Worm (Caenorhabditis elegans) whole organism, young adult: ENCODE data around the gene ugt-35.

Experiments
- B0019.2 ChIP-seq: fragments of 200-800 bp; sonication (Bioruptor generic); conservative IDR thresholded peaks from 2 replicates; pipeline ENCODE4 v1.3.6; 2022; ENCODE audit warnings: missing genetic modification reagents, missing genetic modification characterization, missing compliant biosample characterization
- B0261.1 ChIP-seq: sonication (generic microtip); optimal IDR thresholded peaks from 2 replicates; lab custom pipeline; 2016; ENCODE audit warnings: mild to moderate bottlenecking, missing genetic modification characterization, moderate library complexity, missing compliant biosample characterization
- B0336.3 ChIP-seq: fragments of 200-800 bp; sonication (Bioruptor generic); IDR thresholded peaks from 2 replicates; pipeline ENCODE4 v1.3.6; 2022; ENCODE audit warnings: missing genetic modification characterization, missing compliant biosample characterization
- C06A6.2 ChIP-seq: fragments of 200-800 bp; sonication (Bioruptor generic); conservative IDR thresholded peaks from 2 replicates; pipeline ENCODE4 v1.3.6; 2022; ENCODE audit warnings: missing genetic modification characterization, missing compliant biosample characterization
- F23B12.7 ChIP-seq: sonication (generic microtip); optimal IDR thresholded peaks from 2 replicates; lab custom pipeline; 2017; ENCODE audit warnings: missing genetic modification characterization, mild to moderate bottlenecking, missing compliant biosample characterization, antibody characterized with exemption, moderate library complexity; ENCODE audit not compliant: insufficient read depth
- F57A8.1 ChIP-seq: fragments of 200-800 bp; sonication (Bioruptor generic); optimal IDR thresholded peaks from 2 replicates; lab custom pipeline; 2018; ENCODE audit warnings: mild to moderate bottlenecking, missing genetic modification characterization, moderate library complexity, missing compliant biosample characterization
- T07F8.4 ChIP-seq: sonication (generic microtip); optimal IDR thresholded peaks from 2 replicates; lab custom pipeline; 2016; ENCODE audit warnings: mild to moderate bottlenecking, missing genetic modification characterization, moderate library complexity, missing compliant biosample characterization
- akir-1 ChIP-seq: fragments of 200-800 bp; sonication (Bioruptor generic); optimal IDR thresholded peaks from 2 replicates; lab custom pipeline; 2018; ENCODE audit warnings: mild to moderate bottlenecking, missing genetic modification characterization, moderate library complexity, missing compliant biosample characterization
- attf-6 ChIP-seq: fragments of 200-800 bp; sonication (Bioruptor generic); IDR thresholded peaks from 2 replicates; pipeline ENCODE4 v1.3.6; 2022; ENCODE audit warnings: missing genetic modification reagents, missing genetic modification characterization, missing compliant biosample characterization
- ceh-100 ChIP-seq: fragments of 200-800 bp; sonication (Bioruptor generic); IDR thresholded peaks from 2 replicates; pipeline ENCODE4 v1.3.6; 2022; ENCODE audit warnings: missing genetic modification reagents, missing genetic modification characterization, missing compliant biosample characterization
- dox-1 ChIP-seq: fragments of 200-800 bp; sonication (Bioruptor generic); IDR thresholded peaks from 2 replicates; pipeline ENCODE4 v1.3.6; 2022; ENCODE audit warnings: missing genetic modification reagents, missing genetic modification characterization, missing compliant biosample characterization
- egrh-3 ChIP-seq: fragments of 200-800 bp; sonication (Bioruptor generic); IDR thresholded peaks from 2 replicates; pipeline ENCODE4 v1.3.6; 2022; ENCODE audit warnings: missing genetic modification reagents, missing genetic modification characterization, missing compliant biosample characterization
- ekl-4 ChIP-seq: fragments of 200-800 bp; sonication (Bioruptor generic); IDR thresholded peaks from 2 replicates; pipeline ENCODE4 v1.3.6; 2022; ENCODE audit warnings: missing genetic modification reagents, missing genetic modification characterization, missing compliant biosample characterization
- hlh-26 ChIP-seq: fragments of 200-800 bp; sonication (Bioruptor generic); conservative IDR thresholded peaks from 2 replicates; pipeline ENCODE4 v1.3.6; 2022; ENCODE audit warnings: missing genetic modification reagents, missing genetic modification characterization, missing compliant biosample characterization
- hrde-1 ChIP-seq: sonication (generic microtip); optimal IDR thresholded peaks from 2 replicates; lab custom pipeline; 2016; ENCODE audit warnings: missing genetic modification characterization, mild to moderate bottlenecking, missing compliant biosample characterization, moderate library complexity, missing genotype, missing genetic modification reagents, borderline replicate concordance
- lag-1 ChIP-seq: fragments of 200-800 bp; sonication (Bioruptor generic); IDR thresholded peaks from 2 replicates; pipeline ENCODE4 v1.3.6; 2022; ENCODE audit warnings: missing genetic modification reagents, missing genetic modification characterization, missing compliant biosample characterization
- lin-35 ChIP-seq, 3 experiments: fragments of 150-350 bp in 2 of 3; sonication (generic microtip) in 1 of 3; optimal IDR thresholded peaks; 2 replicates each; lab custom pipeline; 2014 to 2018; ENCODE audit warnings: missing biosample characterization in 3 of 3, missing genetic modification characterization in 3 of 3, missing genetic modification reagents in 3 of 3
- lir-1 ChIP-seq: fragments of 200-800 bp; sonication (Bioruptor generic); conservative IDR thresholded peaks from 2 replicates; pipeline ENCODE4 v1.3.6; 2022; ENCODE audit warnings: missing genetic modification reagents, missing genetic modification characterization, missing compliant biosample characterization
- lsl-1 ChIP-seq: fragments of 200-800 bp; sonication (Bioruptor generic); optimal IDR thresholded peaks from 2 replicates; lab custom pipeline; 2018; ENCODE audit warnings: mild to moderate bottlenecking, missing genetic modification characterization, moderate library complexity, missing compliant biosample characterization
- madf-6 ChIP-seq: fragments of 200-800 bp; sonication (Bioruptor generic); IDR thresholded peaks from 2 replicates; pipeline ENCODE4 v1.3.6; 2022; ENCODE audit warnings: missing genetic modification reagents, missing genetic modification characterization, missing compliant biosample characterization
- mes-4 ChIP-seq: sonication (generic microtip); optimal IDR thresholded peaks from 2 replicates; lab custom pipeline; 2016; ENCODE audit warnings: missing genotype, missing genetic modification characterization, missing compliant biosample characterization
- mxl-1 ChIP-seq: sonication (generic microtip); optimal IDR thresholded peaks from 2 replicates; lab custom pipeline; 2016; ENCODE audit warnings: missing genetic modification characterization, missing compliant biosample characterization
- nfya-1 ChIP-seq: sonication (generic microtip); optimal IDR thresholded peaks from 2 replicates; lab custom pipeline; 2017; ENCODE audit warnings: antibody characterized with exemption, missing compliant biosample characterization, missing genetic modification characterization, borderline replicate concordance; ENCODE audit not compliant: insufficient read depth
- nfya-2 ChIP-seq: fragments of 200-800 bp; sonication (Bioruptor generic); IDR thresholded peaks from 2 replicates; pipeline ENCODE4 v1.3.6; 2022; ENCODE audit warnings: missing genetic modification reagents, missing genetic modification characterization, missing compliant biosample characterization
- nfyb-1 ChIP-seq: fragments of 200-800 bp; sonication (Bioruptor generic); IDR thresholded peaks from 2 replicates; pipeline ENCODE4 v1.3.6; 2022; ENCODE audit warnings: missing genetic modification reagents, missing genetic modification characterization, missing compliant biosample characterization
- nhr-80 ChIP-seq: sonication (generic microtip); optimal IDR thresholded peaks from 2 replicates; lab custom pipeline; 2016; ENCODE audit warnings: missing genetic modification characterization, missing compliant biosample characterization
- nhr-90 ChIP-seq: sonication (generic microtip); optimal IDR thresholded peaks from 2 replicates; lab custom pipeline; 2016; ENCODE audit warnings: missing genotype, mild to moderate bottlenecking, missing genetic modification characterization, missing compliant biosample characterization
- pha-4 ChIP-seq: fragments of 150-350 bp; sonication (generic microtip); optimal IDR thresholded peaks from 2 replicates; lab custom pipeline; 2014; ENCODE audit warnings: missing biosample characterization, missing genetic modification reagents, missing genetic modification characterization
- sdz-38 ChIP-seq: sonication (generic microtip); optimal IDR thresholded peaks from 2 replicates; lab custom pipeline; 2016; ENCODE audit warnings: missing genotype, missing genetic modification characterization, missing compliant biosample characterization
- sptf-2 ChIP-seq: fragments of 200-800 bp; sonication (Bioruptor generic); optimal IDR thresholded peaks from 2 replicates; lab custom pipeline; 2018; ENCODE audit warnings: mild to moderate bottlenecking, missing genetic modification characterization, missing compliant biosample characterization
- tbp1 ChIP-seq: fragments of 200-800 bp; sonication (Bioruptor generic); optimal IDR thresholded peaks from 2 replicates; lab custom pipeline; 2018; ENCODE audit warnings: mild to moderate bottlenecking, missing genetic modification characterization, missing compliant biosample characterization
- unc-62 ChIP-seq: fragments of 150-350 bp; optimal IDR thresholded peaks from 2 replicates; lab custom pipeline; 2014; ENCODE audit warnings: missing biosample characterization, missing genetic modification reagents, missing genetic modification characterization
- zim-3 ChIP-seq: sonication (generic microtip); optimal IDR thresholded peaks from 2 replicates; lab custom pipeline; 2017; ENCODE audit warnings: mild to moderate bottlenecking, missing genetic modification characterization, moderate library complexity, missing compliant biosample characterization
- ztf-22 ChIP-seq: fragments of 200-800 bp; sonication (Bioruptor generic); optimal IDR thresholded peaks from 2 replicates; lab custom pipeline; 2018; ENCODE audit warnings: mild to moderate bottlenecking, missing genetic modification characterization, moderate library complexity, missing compliant biosample characterization
- ztf-28 ChIP-seq: fragments of 200-800 bp; sonication (Bioruptor generic); IDR thresholded peaks from 2 replicates; pipeline ENCODE4 v1.3.6; 2022; ENCODE audit warnings: missing genetic modification reagents, missing genetic modification characterization, missing compliant biosample characterization
- ztf-3 ChIP-seq: fragments of 200-800 bp; sonication (Bioruptor generic); optimal IDR thresholded peaks from 2 replicates; lab custom pipeline; 2018; ENCODE audit warnings: mild to moderate bottlenecking, missing genetic modification characterization, missing compliant biosample characterization

Gene ugt-35

ce11 chrV:10630497-10630896 lies 23.6 kb downstream of the ugt-35 start:
- TF ChIP-seq hlh-26 (GFP tag; lab: Robert Waterston, UW) (no peak), ceh-100 (GFP tag; lab: Robert Waterston, UW) (no peak), lir-1 (GFP tag; lab: Robert Waterston, UW) (no peak), mxl-1 (tag; lab: Kevin White, UChicago) (no peak), hrde-1 (no peak), akir-1 (GFP tag; lab: Kevin White, UChicago) (no peak), egrh-3 (GFP tag; lab: Robert Waterston, UW) (no peak), T07F8.4 (tag; lab: Kevin White, UChicago) (no peak), nhr-90 (no peak), F57A8.1 (no peak), tbp1 (GFP tag; lab: Kevin White, UChicago) (no peak), lin-35 (GFP tag; optimal IDR thresholded peaks at IDR 0.05; lab: Kevin White, UChicago) (no peak), sptf-2 (GFP tag; lab: Kevin White, UChicago) (no peak), mes-4 (tag; lab: Kevin White, UChicago) (no peak), ztf-28 (GFP tag; lab: Robert Waterston, UW) (no peak), ztf-22 (GFP tag; lab: Kevin White, UChicago) (no peak), madf-6 (GFP tag; lab: Robert Waterston, UW) (no peak), B0336.3 (GFP tag; lab: Robert Waterston, UW) (no peak), nhr-80 (tag; lab: Kevin White, UChicago) (no peak)

DNA sequence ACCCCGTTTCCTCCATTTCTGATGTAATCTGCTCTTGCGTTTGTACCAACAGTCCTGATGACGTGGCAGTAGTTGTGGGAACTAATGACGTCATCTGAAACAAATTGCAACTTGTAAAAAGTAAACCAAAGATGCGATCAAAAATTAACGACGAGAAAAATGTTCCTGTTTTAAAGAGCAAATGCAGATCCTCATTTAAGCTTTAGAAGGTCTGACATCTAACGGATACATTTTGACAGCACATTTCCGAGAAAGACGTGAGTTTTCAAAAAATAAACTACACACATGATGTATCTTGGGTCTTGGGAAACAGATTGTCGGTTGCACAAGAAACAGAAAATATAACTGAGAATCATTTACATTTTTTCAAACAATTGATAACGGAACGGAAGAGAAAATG lies 38.6 kb downstream of the ugt-35 start, which contains the start of gene H09F14.1:
Gene H09F14.1, minus strand, starts transcription at position 101 of the 400 bp plus-strand sequence.
- TF ChIP-seq attf-6 (GFP tag; lab: Robert Waterston, UW), result no peak
- TF ChIP-seq C06A6.2 (GFP tag; lab: Robert Waterston, UW), result no peak
- TF ChIP-seq egrh-3 (GFP tag; lab: Robert Waterston, UW), result no peak
- TF ChIP-seq F23B12.7 (tag; lab: Kevin White, UChicago), result no peak
- no peak for TF ChIP-seq dox-1 (GFP tag; lab: Robert Waterston, UW)
- no peak for TF ChIP-seq pha-4
- no peak for TF ChIP-seq B0019.2
- TF ChIP-seq lag-1, result no peak
- TF ChIP-seq nhr-80 (tag; lab: Kevin White, UChicago), result no peak
- no peak for TF ChIP-seq T07F8.4 (tag; lab: Kevin White, UChicago)
- no peak for TF ChIP-seq zim-3 (tag; lab: Kevin White, UChicago)
- no peak for TF ChIP-seq unc-62 (GFP tag; lab: Kevin White, UChicago)
- no peak for TF ChIP-seq B0261.1 (tag; lab: Kevin White, UChicago)
- no peak for TF ChIP-seq nfya-1
- no peak for TF ChIP-seq ztf-3 (GFP tag; lab: Kevin White, UChicago)
- TF ChIP-seq nfya-2, result no peak
- no peak for TF ChIP-seq nfyb-1 (GFP tag; lab: Robert Waterston, UW)
- no peak for TF ChIP-seq lsl-1 (GFP tag; lab: Kevin White, UChicago)
- no peak for TF ChIP-seq ekl-4
- no peak for TF ChIP-seq sdz-38 (tag; lab: Kevin White, UChicago)
